Worm (Caenorhabditis elegans): ENCODE data around the gene glb-21.

DNA sequence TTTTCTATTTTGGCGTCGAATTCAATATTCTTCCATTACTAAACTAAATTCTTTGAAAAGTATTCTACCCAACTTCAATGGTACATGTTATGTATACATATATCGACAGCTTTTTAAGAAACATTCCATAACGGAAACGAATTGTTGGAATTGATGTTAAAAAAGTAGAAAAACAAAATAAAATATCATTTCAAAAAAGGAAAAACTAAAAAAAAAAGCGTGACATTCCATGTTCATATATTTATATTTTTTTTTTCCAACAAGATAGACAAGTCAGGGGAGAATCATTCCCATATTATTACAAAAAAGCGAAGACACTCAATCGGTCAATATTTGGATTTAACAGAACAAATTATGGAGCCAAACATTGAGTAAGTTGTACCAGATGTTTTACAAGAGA is 6.4 kb downstream of the glb-21 start, which contains the start of gene R102.10:
- TF ChIP-seq unc-62 (GFP tag; optimal IDR thresholded peaks at IDR 0.05): no peak
- TF ChIP-seq nhr-77 (tag; optimal IDR thresholded peaks at IDR 0.05): no peak
- no peak for TF ChIP-seq mab-5 (tag; optimal IDR thresholded peaks at IDR 0.05)
- TF ChIP-seq ceh-82 (tag; optimal IDR thresholded peaks at IDR 0.05): no peak
- no peak for TF ChIP-seq ama-1 (optimal IDR thresholded peaks at IDR 0.05)
